Fruit fly (Drosophila melanogaster) whole organism, wandering third instar larva: Measurements from ENCODE around the gene stai.

Source experiments
- Hr78 ChIP-seq: fragments of >200 bp; optimal IDR thresholded peaks from 2 replicates; lab custom pipeline; 2017; ENCODE audit warnings: missing biosample characterization, missing genetic modification characterization
- Jra ChIP-seq: sonication (Bioruptor generic); optimal IDR thresholded peaks from 2 replicates; lab custom pipeline; 2016; ENCODE audit warnings: missing biosample characterization, missing genetic modification characterization
- OdsH ChIP-seq: fragments of 200-800 bp; sonication (Bioruptor generic); optimal IDR thresholded peaks from 2 replicates; lab custom pipeline; 2016; ENCODE audit warnings: missing biosample characterization, mild to moderate bottlenecking, missing genetic modification characterization
- lola ChIP-seq: fragments of >200 bp; optimal IDR thresholded peaks from 2 replicates; lab custom pipeline; 2017; ENCODE audit warnings: missing biosample characterization, missing genetic modification characterization
- psq ChIP-seq: fragments of 200-800 bp; sonication (Bioruptor generic); optimal IDR thresholded peaks from 3 replicates; lab custom pipeline; 2017; ENCODE audit warnings: missing biosample characterization, mild to moderate bottlenecking, missing genetic modification characterization, moderate library complexity
- tai ChIP-seq: sonication (Bioruptor generic); optimal IDR thresholded peaks from 2 replicates; lab custom pipeline; 2016; ENCODE audit warnings: missing biosample characterization, missing genetic modification characterization

DNA sequence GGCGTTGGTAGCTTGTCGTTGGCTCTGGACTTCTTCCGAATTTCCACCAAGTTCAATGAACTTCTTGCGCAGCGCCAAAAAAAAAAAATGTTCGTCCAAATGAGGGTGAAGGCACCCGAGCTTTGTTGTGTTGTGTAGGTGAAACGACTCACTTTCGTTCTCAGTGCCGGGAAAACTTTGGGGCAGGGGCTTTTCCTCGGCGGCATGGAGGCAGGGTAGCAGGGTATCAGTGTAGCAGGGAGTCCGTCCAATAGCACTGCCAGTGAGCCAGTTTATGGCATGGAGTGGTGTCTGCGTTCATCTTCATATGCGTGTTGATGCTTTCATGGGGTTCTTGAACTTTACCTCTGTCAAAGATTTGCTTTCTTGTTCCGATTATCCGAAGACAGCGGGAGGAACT, 25.9 kb upstream of the stai start:
- TF ChIP-seq tai (no peak), OdsH (GFP tag; lab: Kevin White, UChicago) (no peak), Hr78 (GFP tag; lab: Kevin White, UChicago) (no peak), Jra (no peak), psq (GFP tag; lab: Kevin White, UChicago) (no peak), lola (GFP tag; lab: Kevin White, UChicago) (no peak)
